Worm (Caenorhabditis elegans) whole organism, L4 larva: ENCODE results near the gene rla-2.

Experiments used
- T26A8.4 ChIP-seq: fragments of 200-800 bp; sonication (Bioruptor generic); IDR thresholded peaks from 2 replicates; pipeline ENCODE4 v1.3.6; 2022; ENCODE audit warnings: missing genetic modification characterization, missing compliant biosample characterization
- Y48G9A.11 ChIP-seq: fragments of 200-800 bp; sonication (Bioruptor generic); IDR thresholded peaks from 2 replicates; pipeline ENCODE4 v1.3.6; 2022; ENCODE audit warnings: missing genetic modification reagents, missing genetic modification characterization, missing compliant biosample characterization
- aly-2 ChIP-seq: sonication (generic microtip); optimal IDR thresholded peaks from 2 replicates; lab custom pipeline; 2018; ENCODE audit warnings: missing biosample characterization, missing genetic modification characterization
- ama-1 ChIP-seq: fragments of 150-350 bp; optimal IDR thresholded peaks from 2 replicates; lab custom pipeline; 2014; ENCODE audit warnings: inconsistent platforms, mixed read lengths
- ceh-82 ChIP-seq: sonication (generic microtip); optimal IDR thresholded peaks from 2 replicates; lab custom pipeline; 2017; ENCODE audit warnings: missing biosample characterization, missing genetic modification characterization
- daf-16 ChIP-seq, 3 experiments: sonication (generic microtip); optimal IDR thresholded peaks; 2 replicates each; lab custom pipeline; 2016 to 2017; ENCODE audit warnings: missing genetic modification characterization in 3 of 3, missing genetic modification reagents in 3 of 3, mild to moderate bottlenecking in 2 of 3, missing compliant biosample characterization in 2 of 3, missing biosample characterization in 1 of 3, moderate library complexity in 1 of 3
- jun-1 ChIP-seq: fragments of 150-350 bp; optimal IDR thresholded peaks from 2 replicates; lab custom pipeline; 2014; ENCODE audit warnings: missing biosample characterization, missing genetic modification reagents, missing genetic modification characterization
- lin-39 ChIP-seq: fragments of 150-350 bp; optimal IDR thresholded peaks from 2 replicates; lab custom pipeline; 2014; ENCODE audit warnings: missing biosample characterization, missing genetic modification reagents, missing genetic modification characterization
- mep-1 ChIP-seq: fragments of 150-350 bp; sonication (generic microtip); optimal IDR thresholded peaks from 3 replicates; lab custom pipeline; 2014; ENCODE audit warnings: missing biosample characterization, missing genetic modification characterization
- nhr-41 ChIP-seq: fragments of 200-800 bp; sonication (Bioruptor generic); IDR thresholded peaks from 2 replicates; pipeline ENCODE4 v1.3.6; 2022; ENCODE audit warnings: missing genetic modification reagents, missing genetic modification characterization, missing compliant biosample characterization
- rbr-2 ChIP-seq: sonication (generic microtip); optimal IDR thresholded peaks from 2 replicates; lab custom pipeline; 2016; ENCODE audit warnings: missing genotype, missing genetic modification characterization, missing compliant biosample characterization

- TF ChIP-seq daf-16 (GFP tag; optimal IDR thresholded peaks at IDR 0.05; lab: Kevin White, UChicago) (no peak), daf-16 (tag; optimal IDR thresholded peaks at IDR 0.05; lab: Kevin White, UChicago) (no peak), aly-2 (tag; lab: Kevin White, UChicago) (no peak), jun-1 (tag; lab: Kevin White, UChicago) (no peak), ceh-82 (no peak), lin-39 (tag; lab: Kevin White, UChicago) (no peak), ama-1 (no peak), rbr-2 (tag; lab: Kevin White, UChicago) (no peak), mep-1 (tag; lab: Kevin White, UChicago) (no peak), nhr-41 (GFP tag; lab: Robert Waterston, UW) (no peak), Y48G9A.11 (GFP tag; lab: Robert Waterston, UW) (no peak), T26A8.4 (GFP tag; lab: Robert Waterston, UW) (no peak)
Measured at ce11 chrIV:13415739-13416271, 45.7 kb upstream of the rla-2 start, which contains the start of the genes pik-1 and aptf-2.
